Fruit fly (Drosophila melanogaster) whole organism, wandering third instar larva: ENCODE measurements around the gene Pdp.

Experiments used
- h ChIP-seq: fragments of 200-800 bp; sonication (Bioruptor generic); optimal IDR thresholded peaks from 3 replicates; lab custom pipeline; 2016; ENCODE audit warnings: missing biosample characterization, mild to moderate bottlenecking, missing genetic modification characterization
- psq ChIP-seq: fragments of 200-800 bp; sonication (Bioruptor generic); optimal IDR thresholded peaks from 3 replicates; lab custom pipeline; 2017; ENCODE audit warnings: missing biosample characterization, mild to moderate bottlenecking, missing genetic modification characterization, moderate library complexity

DNA sequence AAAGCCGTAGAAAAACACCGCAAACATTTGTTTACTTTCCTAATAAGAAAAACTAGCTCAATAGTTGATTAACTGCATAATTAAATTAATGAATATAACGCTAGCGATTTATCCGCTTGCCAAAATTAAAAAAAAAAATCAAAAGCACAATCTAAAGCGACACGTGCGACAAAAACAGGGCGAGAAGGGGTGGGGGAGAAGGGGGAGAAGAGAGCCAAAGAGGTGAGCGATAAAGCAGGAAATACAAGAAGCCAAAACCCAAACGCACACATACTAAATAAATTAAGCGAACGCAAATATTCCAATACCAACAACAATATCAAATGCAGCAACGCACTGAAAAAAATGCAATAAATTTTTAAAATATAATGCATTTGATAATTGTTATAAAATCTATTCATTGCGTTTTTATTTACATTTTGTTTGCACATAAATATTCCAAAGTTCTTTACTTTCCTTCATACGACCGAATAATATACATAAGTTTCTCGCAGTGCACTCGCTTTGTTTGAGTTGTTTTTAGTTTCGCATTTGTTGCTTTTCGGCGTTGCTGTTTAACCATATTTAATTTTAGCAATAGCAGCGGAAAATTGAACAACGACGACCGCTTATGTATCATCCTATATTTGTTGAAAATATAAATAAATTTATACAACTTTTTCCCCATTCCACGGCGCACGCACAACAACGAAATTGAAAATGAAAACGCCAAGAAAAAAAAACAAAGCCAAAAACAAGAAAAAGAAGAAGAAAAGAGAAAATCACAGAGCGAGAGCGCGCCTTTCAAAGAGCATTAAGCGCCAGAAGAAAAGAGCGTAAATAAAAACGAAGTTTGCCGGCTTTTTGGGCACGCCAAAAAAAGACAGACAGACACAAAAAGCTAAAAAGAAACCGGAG lies 36.2 kb downstream of the Pdp start:
- peak; percentile 97 for TF ChIP-seq psq (GFP tag; lab: Kevin White, UChicago)
- TF ChIP-seq h (GFP tag; lab: Kevin White, UChicago): peak; percentile 98
